Worm (Caenorhabditis elegans): Measurements from ENCODE around the gene ZC262.7.

ZC262.7 gene

ce11 chrIII:8380645-8381044 is 36.5 kb upstream of the ZC262.7 start, which contains the start of gene R05D3.12:
R05D3.12 (plus strand) TSS chrIII:8380945.
- no peak for TF ChIP-seq nhr-84 (tag; optimal IDR thresholded peaks at IDR 0.05)
- TF ChIP-seq jun-1 (tag; optimal IDR thresholded peaks at IDR 0.05), result no peak
- TF ChIP-seq fkh-10 (GFP tag; optimal IDR thresholded peaks at IDR 0.05), result no peak
- TF ChIP-seq grh-1 (GFP tag; IDR thresholded peaks at IDR 0.05), result no peak
- TF ChIP-seq sptf-1 (tag; optimal IDR thresholded peaks at IDR 0.05), result no peak

- TF ChIP-seq efl-1 (optimal IDR thresholded peaks at IDR 0.05) (no peak), efl-1 (GFP tag; optimal IDR thresholded peaks at IDR 0.05 in 1 of 2) (peak in 1 of 2 experiments; percentile 26), ztf-4 (tag; optimal IDR thresholded peaks at IDR 0.05) (no peak)
These were observed 30.9 kb upstream of the ZC262.7 start, which contains the start of gene met-2 for ce11 chrIII:8375000-8375399. met-2 (plus strand) TSS chrIII:8375300.

ce11 chrIII:8371595-8372305 is 27.6 kb upstream of the ZC262.7 start, which contains the start of gene lmbr-1:
lmbr-1 (plus strand) TSS chrIII:8372255.
- TF ChIP-seq C34B4.2 (tag; optimal IDR thresholded peaks at IDR 0.05) (no peak), ces-1 (GFP tag; optimal IDR thresholded peaks at IDR 0.05) (no peak), lin-35 (GFP tag; optimal IDR thresholded peaks at IDR 0.05) (no peak), unc-86 (tag; optimal IDR thresholded peaks at IDR 0.05) (no peak), efl-1 (optimal IDR thresholded peaks at IDR 0.05) (no peak), efl-1 (GFP tag; optimal IDR thresholded peaks at IDR 0.05 in 1 of 2) (peak in 1 of 2 experiments; percentile 46), dsc-1 (tag; optimal IDR thresholded peaks at IDR 0.05) (peak; percentile 93), nhr-85 (tag) (peak; percentile 13), sptf-1 (tag; optimal IDR thresholded peaks at IDR 0.05) (no peak), efl-3 (GFP tag; optimal IDR thresholded peaks at IDR 0.05) (no peak), vab-15 (tag; optimal IDR thresholded peaks at IDR 0.05) (no peak), xbp-1 (tag; optimal IDR thresholded peaks at IDR 0.05) (no peak), aly-2 (tag; optimal IDR thresholded peaks at IDR 0.05) (no peak), jun-1 (tag; optimal IDR thresholded peaks at IDR 0.05) (no peak), lin-39 (tag; optimal IDR thresholded peaks at IDR 0.05) (no peak), rnt-1 (tag; optimal IDR thresholded peaks at IDR 0.05) (no peak), isw-1 (GFP tag; IDR thresholded peaks at IDR 0.05) (no peak), ama-1 (optimal IDR thresholded peaks at IDR 0.05) (no peak), egl-27 (tag; optimal IDR thresholded peaks at IDR 0.05) (no peak), hpl-2 (GFP tag; optimal IDR thresholded peaks at IDR 0.05) (no peak), pag-3 (tag; optimal IDR thresholded peaks at IDR 0.05; ENCODE audit: borderline replicate concordance, insufficient read depth) (no peak), zag-1 (tag; optimal IDR thresholded peaks at IDR 0.05) (no peak), ceh-63 (GFP tag; optimal IDR thresholded peaks at IDR 0.05) (no peak), nhr-84 (tag; optimal IDR thresholded peaks at IDR 0.05) (no peak), hlh-17 (GFP tag; optimal IDR thresholded peaks at IDR 0.05; ENCODE audit: borderline replicate concordance) (no peak), blmp-1 (tag; optimal IDR thresholded peaks at IDR 0.05) (peak; percentile 25), ceh-8 (GFP tag; optimal IDR thresholded peaks at IDR 0.05) (no peak), fkh-4 (tag; optimal IDR thresholded peaks at IDR 0.05; ENCODE audit: borderline replicate concordance) (peak; percentile 58), lin-15B (tag; optimal IDR thresholded peaks at IDR 0.05) (no peak), lin-13 (GFP tag; optimal IDR thresholded peaks at IDR 0.05) (no peak)

- peak in 1 of 2 experiments; percentile 20 for TF ChIP-seq efl-1 (optimal IDR thresholded peaks at IDR 0.05)
- TF ChIP-seq efl-1 (GFP tag; optimal IDR thresholded peaks at IDR 0.05 in 1 of 2), result peak; percentile 8 to 66
- no peak for TF ChIP-seq lin-39 (tag; optimal IDR thresholded peaks at IDR 0.05)
- TF ChIP-seq lir-3 (tag; optimal IDR thresholded peaks at IDR 0.05; ENCODE audit: poor library complexity), result no peak
- no peak for TF ChIP-seq egl-27 (tag; optimal IDR thresholded peaks at IDR 0.05)
- no peak for TF ChIP-seq unc-130 (tag; optimal IDR thresholded peaks at IDR 0.05)
- TF ChIP-seq sptf-1 (tag; optimal IDR thresholded peaks at IDR 0.05), result no peak
- TF ChIP-seq snpc-4 (tag; optimal IDR thresholded peaks at IDR 0.05), result no peak
- TF ChIP-seq vab-15 (tag; optimal IDR thresholded peaks at IDR 0.05), result no peak
- TF ChIP-seq isw-1 (GFP tag; IDR thresholded peaks at IDR 0.05), result no peak
- peak; percentile 40 for TF ChIP-seq nhr-90 (tag; optimal IDR thresholded peaks at IDR 0.05; ENCODE audit: poor library complexity)
- TF ChIP-seq fkh-10 (GFP tag; optimal IDR thresholded peaks at IDR 0.05), result no peak
- TF ChIP-seq lsy-2 (tag; optimal IDR thresholded peaks at IDR 0.05), result peak; percentile 7 to 27
- no peak for TF ChIP-seq tlp-1 (tag; optimal IDR thresholded peaks at IDR 0.05)
- peak; percentile 23 for TF ChIP-seq xbp-1 (tag; optimal IDR thresholded peaks at IDR 0.05)
- peak; percentile 60 for TF ChIP-seq snu-23 (GFP tag; optimal IDR thresholded peaks at IDR 0.05)
- TF ChIP-seq nhr-28 (tag; optimal IDR thresholded peaks at IDR 0.05), result no peak
- no peak for TF ChIP-seq nhr-76 (tag; optimal IDR thresholded peaks at IDR 0.05)
- TF ChIP-seq elt-3 (tag; optimal IDR thresholded peaks at IDR 0.05), result peak in 4 of 6 experiments; percentile 53 to 91 (median 72)
- TF ChIP-seq nhr-237 (tag; optimal IDR thresholded peaks at IDR 0.05), result no peak
- TF ChIP-seq dpl-1 (GFP tag; optimal IDR thresholded peaks at IDR 0.05), result peak in 1 of 3 experiments; percentile 17
- TF ChIP-seq nhr-85 (tag), result peak; percentile 91
These were observed 26.7 kb upstream of the ZC262.7 start for ce11 chrIII:8370846-8371257.

Data from whole organism, L1 larva.